Worm (Caenorhabditis elegans): ENCODE results near the gene srbc-59.

ce11 chrV:736171-736570 lies 42.3 kb upstream of the srbc-59 start, which contains the start of gene srj-25:
- TF ChIP-seq unc-62 (GFP tag; optimal IDR thresholded peaks at IDR 0.05), result no peak
- TF ChIP-seq mab-5 (tag; optimal IDR thresholded peaks at IDR 0.05), result no peak
- TF ChIP-seq lsy-2 (tag; optimal IDR thresholded peaks at IDR 0.05), result no peak
- TF ChIP-seq ces-1 (GFP tag; optimal IDR thresholded peaks at IDR 0.05), result no peak
- no peak for TF ChIP-seq lin-32 (GFP tag; optimal IDR thresholded peaks at IDR 0.05)
- no peak for TF ChIP-seq ceh-83 (GFP tag; optimal IDR thresholded peaks at IDR 0.05)
- no peak for TF ChIP-seq snpc-4 (tag; optimal IDR thresholded peaks at IDR 0.05)
- no peak for TF ChIP-seq ztf-11 (tag; optimal IDR thresholded peaks at IDR 0.05)
- no peak for TF ChIP-seq nhr-237 (tag; optimal IDR thresholded peaks at IDR 0.05)
- no peak for TF ChIP-seq elt-3 (tag; optimal IDR thresholded peaks at IDR 0.05)
- no peak for TF ChIP-seq sptf-1 (tag; optimal IDR thresholded peaks at IDR 0.05)
- no peak for TF ChIP-seq elt-1 (tag; optimal IDR thresholded peaks at IDR 0.05; ENCODE audit: borderline replicate concordance, insufficient read depth)

Data from whole organism, mixed stage, embryonic.